Worm (Caenorhabditis elegans): ENCODE measurements around the gene fbxc-39.

DNA sequence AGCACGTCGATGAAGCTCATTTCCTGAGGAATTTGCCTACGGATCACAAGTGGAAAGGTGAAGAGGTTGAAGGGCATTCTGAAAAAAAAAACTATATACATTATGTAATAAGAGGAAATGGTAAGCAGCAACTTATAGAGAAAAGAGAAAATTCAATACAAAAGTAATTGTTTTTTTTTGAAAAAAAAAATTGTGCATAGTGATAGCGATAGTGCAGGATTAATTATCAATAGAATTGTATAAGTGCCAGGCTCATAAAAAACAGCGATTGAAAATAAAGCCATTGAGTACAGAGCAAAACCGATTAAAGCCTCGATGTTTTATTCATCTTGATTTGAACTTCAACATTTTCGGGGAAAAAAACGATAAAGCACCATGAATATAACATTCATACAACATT lies 15.7 kb upstream of the fbxc-39 start, which contains the start of gene C32B5.15:
- TF ChIP-seq ztf-29 (GFP tag; IDR thresholded peaks at IDR 0.05) (no peak), ref-1 (GFP tag; conservative IDR thresholded peaks at IDR 0.05) (no peak), klf-2 (GFP tag; conservative IDR thresholded peaks at IDR 0.05) (no peak)

Measured in whole organism, midembryonic.